Worm (Caenorhabditis elegans) whole organism, midembryonic: Measurements from ENCODE around the gene fbxb-26.

Experiments
- T22C8.4 ChIP-seq: fragments of 200-800 bp; sonication (Bioruptor generic); IDR thresholded peaks from 2 replicates; pipeline ENCODE4 v1.3.6; 2022; ENCODE audit warnings: missing genetic modification characterization, missing compliant biosample characterization
- cog-1 ChIP-seq: sonication (generic microtip); optimal IDR thresholded peaks from 2 replicates; lab custom pipeline; 2016; ENCODE audit warnings: missing genetic modification characterization, missing compliant biosample characterization
- flt-1 ChIP-seq: fragments of 200-800 bp; sonication (Bioruptor generic); IDR thresholded peaks from 2 replicates; pipeline ENCODE4 v1.3.6; 2022; ENCODE audit warnings: missing genetic modification characterization, missing compliant biosample characterization
- klf-2 ChIP-seq: fragments of 200-800 bp; sonication (Bioruptor generic); conservative IDR thresholded peaks from 2 replicates; pipeline ENCODE4 v1.3.6; 2022; ENCODE audit warnings: missing genetic modification reagents, missing genetic modification characterization, missing compliant biosample characterization
- med-1 ChIP-seq: sonication (generic microtip); optimal IDR thresholded peaks from 2 replicates; lab custom pipeline; 2017; ENCODE audit warnings: missing genetic modification characterization, mild to moderate bottlenecking, missing compliant biosample characterization, antibody characterized with exemption, missing genetic modification reagents; ENCODE audit not compliant: insufficient read depth
- ref-1 ChIP-seq: fragments of 200-800 bp; sonication (Bioruptor generic); conservative IDR thresholded peaks from 2 replicates; pipeline ENCODE4 v1.3.6; 2022; ENCODE audit warnings: missing genetic modification reagents, missing genetic modification characterization, missing compliant biosample characterization
- tab-1 ChIP-seq: fragments of 200-800 bp; sonication (Bioruptor generic); IDR thresholded peaks from 2 replicates; pipeline ENCODE4 v1.3.6; 2022; ENCODE audit warnings: missing genetic modification characterization, missing compliant biosample characterization
- ztf-23 ChIP-seq: fragments of 200-800 bp; sonication (Bioruptor generic); IDR thresholded peaks from 2 replicates; pipeline ENCODE4 v1.3.6; 2022; ENCODE audit warnings: missing genetic modification reagents, missing genetic modification characterization, missing compliant biosample characterization
- ztf-29 ChIP-seq: fragments of 200-800 bp; sonication (Bioruptor generic); IDR thresholded peaks from 2 replicates; pipeline ENCODE4 v1.3.6; 2022; ENCODE audit warnings: missing genetic modification reagents, missing genetic modification characterization, missing compliant biosample characterization

DNA sequence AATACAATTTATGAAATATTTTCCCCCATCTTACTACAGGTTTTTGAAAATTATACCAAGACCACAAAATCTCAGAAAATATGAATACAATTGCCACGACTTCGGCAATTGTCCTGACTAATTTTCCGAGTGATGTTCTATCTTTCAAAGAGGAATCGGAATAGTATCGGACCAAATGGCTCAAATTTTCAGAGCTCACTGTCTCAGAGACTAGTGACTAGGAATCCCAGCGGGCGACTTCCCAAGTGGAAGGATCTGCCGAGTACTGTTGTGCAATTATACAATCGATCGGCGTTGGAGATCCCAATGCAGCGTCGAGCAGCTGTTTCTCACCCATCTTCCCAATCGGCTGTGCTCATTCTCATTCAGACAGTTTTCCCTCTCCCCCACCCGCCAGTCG lies 43.4 kb downstream of the fbxb-26 start, which contains the start of gene F45C12.17:
- 0 out of 2 replicates have a peak, but pooled peaks have one; percentile 21 for TF ChIP-seq flt-1 (GFP tag; lab: Robert Waterston, UW)
- no peak for TF ChIP-seq klf-2 (GFP tag; lab: Robert Waterston, UW)
- TF ChIP-seq ztf-29 (GFP tag; lab: Robert Waterston, UW) = no peak
- TF ChIP-seq ztf-23 (GFP tag; lab: Robert Waterston, UW) = no peak
- no peak for TF ChIP-seq cog-1
- TF ChIP-seq tab-1 (GFP tag; lab: Robert Waterston, UW) = no peak
- TF ChIP-seq ref-1 = no peak
- TF ChIP-seq med-1 = no peak
- TF ChIP-seq T22C8.4 (GFP tag; lab: Robert Waterston, UW) = no peak
